Worm (Caenorhabditis elegans) whole organism, young adult: ENCODE data around the gene sulp-5.
A peak's percentile ranks its signal among the peaks of the same experiment; 100 is the strongest.

Source experiments
- ama-1 ChIP-seq, 3 experiments: fragments of 150-350 bp in 1 of 3; sonication (generic microtip) in 2 of 3; optimal IDR thresholded peaks; 2 replicates each; lab custom pipeline; 2014 to 2018; ENCODE audit warnings: missing biosample characterization in 2 of 3, missing genetic modification characterization in 2 of 3, missing genetic modification reagents in 2 of 3
- attf-3 ChIP-seq: fragments of 200-800 bp; sonication (Bioruptor generic); conservative IDR thresholded peaks from 2 replicates; pipeline ENCODE4 v1.3.6; 2022; ENCODE audit warnings: missing genetic modification reagents, missing genetic modification characterization, missing compliant biosample characterization
- attf-5 ChIP-seq: fragments of 200-800 bp; sonication (Bioruptor generic); optimal IDR thresholded peaks from 2 replicates; lab custom pipeline; 2018; ENCODE audit warnings: mild to moderate bottlenecking, missing genetic modification characterization, missing compliant biosample characterization
- hlh-26 ChIP-seq: fragments of 200-800 bp; sonication (Bioruptor generic); conservative IDR thresholded peaks from 2 replicates; pipeline ENCODE4 v1.3.6; 2022; ENCODE audit warnings: missing genetic modification reagents, missing genetic modification characterization, missing compliant biosample characterization
- snpc-1.1 ChIP-seq: sonication (generic microtip); optimal IDR thresholded peaks from 2 replicates; lab custom pipeline; 2017; ENCODE audit warnings: missing genetic modification characterization, mild to moderate bottlenecking, missing compliant biosample characterization, antibody characterized with exemption, moderate library complexity, missing genotype, missing genetic modification reagents; ENCODE audit not compliant: insufficient read depth
- somi-1 ChIP-seq: fragments of 200-800 bp; sonication (Bioruptor generic); optimal IDR thresholded peaks from 2 replicates; lab custom pipeline; 2018; ENCODE audit warnings: mild to moderate bottlenecking, missing genetic modification characterization, missing compliant biosample characterization
- unc-62 ChIP-seq: fragments of 150-350 bp; optimal IDR thresholded peaks from 2 replicates; lab custom pipeline; 2014; ENCODE audit warnings: missing biosample characterization, missing genetic modification reagents, missing genetic modification characterization
- ztf-18 ChIP-seq: sonication (generic microtip); optimal IDR thresholded peaks from 2 replicates; lab custom pipeline; 2016; ENCODE audit warnings: missing genotype, mild to moderate bottlenecking, missing genetic modification characterization, missing compliant biosample characterization
- ztf-22 ChIP-seq: fragments of 200-800 bp; sonication (Bioruptor generic); optimal IDR thresholded peaks from 2 replicates; lab custom pipeline; 2018; ENCODE audit warnings: mild to moderate bottlenecking, missing genetic modification characterization, moderate library complexity, missing compliant biosample characterization

DNA sequence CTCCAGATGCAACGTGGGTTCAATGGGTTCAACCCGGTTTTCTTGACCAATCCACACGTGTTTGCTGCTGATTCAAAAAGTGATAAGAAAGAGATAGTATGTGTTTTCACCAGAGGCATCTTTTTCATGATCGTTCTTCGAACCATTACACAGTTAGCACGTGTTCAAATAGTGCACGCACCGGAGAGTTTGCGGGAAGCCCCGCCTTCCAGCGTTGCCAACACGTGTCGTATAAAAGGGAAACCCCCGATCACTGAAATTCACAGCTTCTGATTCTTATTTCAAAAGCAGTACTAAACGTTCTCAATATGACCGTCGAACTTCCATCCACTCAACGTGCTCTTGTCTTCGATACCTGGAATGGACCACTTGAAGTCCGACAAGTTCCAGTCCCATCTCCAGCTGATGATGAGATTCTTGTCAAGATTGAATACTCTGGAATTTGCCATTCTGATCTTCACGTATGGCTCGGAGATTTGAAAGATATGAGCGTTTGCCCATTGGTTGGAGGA is 8.2 kb downstream of the sulp-5 start, which contains the start of gene adh-1:
- TF ChIP-seq snpc-1.1: no peak
- peak; percentile 92 for TF ChIP-seq somi-1 (GFP tag; lab: Kevin White, UChicago)
- no peak for TF ChIP-seq attf-3 (GFP tag; lab: Robert Waterston, UW)
- peak; percentile 95 for TF ChIP-seq ama-1 (optimal IDR thresholded peaks at IDR 0.05; lab: Kevin White, UChicago)
- TF ChIP-seq ama-1 (GFP tag; optimal IDR thresholded peaks at IDR 0.05; lab: Kevin White, UChicago): no peak
- peak; percentile 37 for TF ChIP-seq attf-5 (GFP tag; lab: Kevin White, UChicago)
- TF ChIP-seq ztf-22: no peak
- no peak for TF ChIP-seq hlh-26 (GFP tag; lab: Robert Waterston, UW)
- TF ChIP-seq ztf-18 (tag; lab: Kevin White, UChicago): no peak
- no peak for TF ChIP-seq unc-62
